Fruit fly (Drosophila melanogaster): ENCODE measurements around the gene GluRIIB.
A peak's percentile ranks its signal among the peaks of the same experiment; 100 is the strongest.

GluRIIB gene

dm6 chr2L:5547288-5547777 lies 11.8 kb upstream of the GluRIIB start (continued):
- TF ChIP-seq sens-2 (GFP tag; IDR thresholded peaks at IDR 0.05) (no peak), ac (GFP tag; optimal IDR thresholded peaks at IDR 0.05) (no peak), CG7839 (tag; optimal IDR thresholded peaks at IDR 0.05) (no peak), CG3407 (GFP tag; optimal IDR thresholded peaks at IDR 0.05) (no peak), Stat92E (GFP tag; optimal IDR thresholded peaks at IDR 0.05) (no peak), CG13296 (GFP tag; optimal IDR thresholded peaks at IDR 0.05) (no peak), dmrt99B (tag; optimal IDR thresholded peaks at IDR 0.05) (no peak), CG10209 (GFP tag; optimal IDR thresholded peaks at IDR 0.05) (no peak), CG15269 (tag; optimal IDR thresholded peaks at IDR 0.05) (no peak), sima (GFP tag; optimal IDR thresholded peaks at IDR 0.05) (no peak), mirr (GFP tag; optimal IDR thresholded peaks at IDR 0.05) (peak; percentile 65), lilli (GFP tag; optimal IDR thresholded peaks at IDR 0.05) (no peak), Kr (GFP tag; optimal IDR thresholded peaks at IDR 0.05) (no peak), CG10565 (GFP tag; optimal IDR thresholded peaks at IDR 0.05) (no peak), HmgD (GFP tag; optimal IDR thresholded peaks at IDR 0.05) (no peak), CG34422 (GFP tag; IDR thresholded peaks at IDR 0.05) (no peak), mld (GFP tag; IDR thresholded peaks at IDR 0.05; ENCODE audit: partially characterized antibody) (0 out of 3 replicates have a peak, but pooled peaks have one; percentile 2), CG13775 (GFP tag; optimal IDR thresholded peaks at IDR 0.05) (no peak), ap (GFP tag; IDR thresholded peaks at IDR 0.05) (no peak), CG4730 (GFP tag; IDR thresholded peaks at IDR 0.05) (no peak), CG18262 (tag; optimal IDR thresholded peaks at IDR 0.05) (no peak), esg (GFP tag; conservative IDR thresholded peaks at IDR 0.05) (no peak), fd3F (GFP tag; optimal IDR thresholded peaks at IDR 0.05) (no peak), NC2α (GFP tag; optimal IDR thresholded peaks at IDR 0.05) (no peak), lab (GFP tag; optimal IDR thresholded peaks at IDR 0.05) (peak; percentile 47), fd64A (GFP tag; optimal IDR thresholded peaks at IDR 0.05) (no peak), CG9609 (GFP tag; optimal IDR thresholded peaks at IDR 0.05) (no peak), wdn (GFP tag; IDR thresholded peaks at IDR 0.05) (no peak), nom (GFP tag; optimal IDR thresholded peaks at IDR 0.05) (no peak), CG15479 (GFP tag; optimal IDR thresholded peaks at IDR 0.05) (peak; percentile 84), Dad (GFP tag; optimal IDR thresholded peaks at IDR 0.05) (no peak), pros (GFP tag; optimal IDR thresholded peaks at IDR 0.05) (no peak), CrebB (tag; optimal IDR thresholded peaks at IDR 0.05) (peak; percentile 57), Dip2 (GFP tag; IDR thresholded peaks at IDR 0.05) (no peak), Camta (GFP tag; optimal IDR thresholded peaks at IDR 0.05) (no peak), Max (GFP tag; optimal IDR thresholded peaks at IDR 0.05) (no peak), NFAT (GFP tag; IDR thresholded peaks at IDR 0.05) (no peak), CG16813 (GFP tag; IDR thresholded peaks at IDR 0.05; ENCODE audit: partially characterized antibody) (no peak; the same call in 2 of the 3 replicates), CTCF (GFP tag; optimal IDR thresholded peaks at IDR 0.05) (peak; percentile 2), CG11085 (GFP tag; IDR thresholded peaks at IDR 0.05) (no peak), ham (GFP tag; IDR thresholded peaks at IDR 0.05) (no peak), CG1647 (GFP tag; optimal IDR thresholded peaks at IDR 0.05) (no peak), gro (GFP tag; optimal IDR thresholded peaks at IDR 0.05) (no peak), crc (GFP tag; optimal IDR thresholded peaks at IDR 0.05) (no peak), peb (GFP tag; IDR thresholded peaks at IDR 0.05) (no peak), Sry-δ (GFP tag; optimal IDR thresholded peaks at IDR 0.05) (no peak), H2.0 (GFP tag; IDR thresholded peaks at IDR 0.05) (no peak), nerfin-1 (tag; optimal IDR thresholded peaks at IDR 0.05) (peak; percentile 33), CG32772 (GFP tag; IDR thresholded peaks at IDR 0.05) (no peak), CG1233 (GFP tag; optimal IDR thresholded peaks at IDR 0.05) (peak; percentile 12), Elba2 (GFP tag; optimal IDR thresholded peaks at IDR 0.05) (no peak), Doc2 (GFP tag; IDR thresholded peaks at IDR 0.05) (no peak)

Measured in whole organism, embryonic.